Worm (Caenorhabditis elegans) whole organism, L4 larva: ENCODE measurements around the gene far-4.

ENCODE experiments used
- F10B5.3 ChIP-seq: sonication (generic microtip); optimal IDR thresholded peaks from 2 replicates; lab custom pipeline; 2016; ENCODE audit warnings: mild to moderate bottlenecking, missing genetic modification characterization, missing compliant biosample characterization
- F37D6.2 ChIP-seq: sonication (generic microtip); optimal IDR thresholded peaks from 2 replicates; lab custom pipeline; 2016; ENCODE audit warnings: mild to moderate bottlenecking, missing genetic modification characterization, missing compliant biosample characterization
- Y105C5A.15 ChIP-seq: fragments of 200-800 bp; sonication (Bioruptor generic); IDR thresholded peaks from 2 replicates; pipeline ENCODE4 v1.3.6; 2022; ENCODE audit warnings: missing genetic modification characterization, missing compliant biosample characterization
- Y48G9A.11 ChIP-seq: fragments of 200-800 bp; sonication (Bioruptor generic); IDR thresholded peaks from 2 replicates; pipeline ENCODE4 v1.3.6; 2022; ENCODE audit warnings: missing genetic modification reagents, missing genetic modification characterization, missing compliant biosample characterization
- Y75B8A.6 ChIP-seq: fragments of 200-800 bp; sonication (Bioruptor generic); IDR thresholded peaks from 2 replicates; pipeline ENCODE4 v1.3.6; 2022; ENCODE audit warnings: missing genetic modification reagents, missing genetic modification characterization, missing compliant biosample characterization
- aha-1 ChIP-seq: fragments of 150-350 bp; peaks from one replicate; lab custom pipeline; 2014; ENCODE audit warnings: missing biosample characterization, missing genetic modification characterization
- aly-2 ChIP-seq: sonication (generic microtip); optimal IDR thresholded peaks from 2 replicates; lab custom pipeline; 2018; ENCODE audit warnings: missing biosample characterization, missing genetic modification characterization
- ama-1 ChIP-seq: fragments of 150-350 bp; optimal IDR thresholded peaks from 2 replicates; lab custom pipeline; 2014; ENCODE audit warnings: inconsistent platforms, mixed read lengths
- arid-1 ChIP-seq: fragments of 200-800 bp; sonication (Bioruptor generic); conservative IDR thresholded peaks from 2 replicates; pipeline ENCODE4 v1.3.6; 2022; ENCODE audit warnings: missing genetic modification reagents, missing genetic modification characterization, missing compliant biosample characterization
- ceh-32 ChIP-seq: sonication (generic microtip); optimal IDR thresholded peaks from 2 replicates; lab custom pipeline; 2016; ENCODE audit warnings: mild to moderate bottlenecking, missing genetic modification characterization, missing compliant biosample characterization; ENCODE audit not compliant: poor library complexity
- ceh-44 ChIP-seq: fragments of 200-800 bp; sonication (Bioruptor generic); IDR thresholded peaks from 2 replicates; pipeline ENCODE4 v1.3.6; 2022; ENCODE audit warnings: missing genetic modification reagents, missing genetic modification characterization, missing compliant biosample characterization
- ceh-82 ChIP-seq: sonication (generic microtip); optimal IDR thresholded peaks from 2 replicates; lab custom pipeline; 2017; ENCODE audit warnings: missing biosample characterization, missing genetic modification characterization
- daf-16 ChIP-seq, 3 experiments: sonication (generic microtip); optimal IDR thresholded peaks; 2 replicates each; lab custom pipeline; 2016 to 2017; ENCODE audit warnings: missing genetic modification characterization in 3 of 3, missing genetic modification reagents in 3 of 3, mild to moderate bottlenecking in 2 of 3, missing compliant biosample characterization in 2 of 3, missing biosample characterization in 1 of 3, moderate library complexity in 1 of 3
- daf-19 ChIP-seq: fragments of 200-800 bp; sonication (Bioruptor generic); conservative IDR thresholded peaks from 2 replicates; pipeline ENCODE4 v1.3.6; 2022; ENCODE audit warnings: missing genetic modification characterization, missing compliant biosample characterization
- daf-8 ChIP-seq: fragments of 200-800 bp; sonication (Bioruptor generic); IDR thresholded peaks from 2 replicates; pipeline ENCODE4 v1.3.6; 2022; ENCODE audit warnings: missing genetic modification characterization, missing compliant biosample characterization
- dve-1 ChIP-seq: sonication (generic microtip); optimal IDR thresholded peaks from 2 replicates; lab custom pipeline; 2017; ENCODE audit warnings: antibody characterized with exemption, mild to moderate bottlenecking, missing genetic modification characterization, missing compliant biosample characterization; ENCODE audit not compliant: insufficient read depth
- egl-27 ChIP-seq: sonication (generic microtip); optimal IDR thresholded peaks from 3 replicates; lab custom pipeline; 2017; ENCODE audit warnings: missing biosample characterization, missing genetic modification reagents, missing genetic modification characterization
- egl-43 ChIP-seq: fragments of 200-800 bp; sonication (Bioruptor generic); IDR thresholded peaks from 2 replicates; pipeline ENCODE4 v1.3.6; 2022; ENCODE audit warnings: missing genetic modification reagents, missing genetic modification characterization, missing compliant biosample characterization
- fkh-10 ChIP-seq: fragments of 150-350 bp; optimal IDR thresholded peaks from 2 replicates; lab custom pipeline; 2014; ENCODE audit warnings: missing biosample characterization, missing genetic modification reagents, missing genetic modification characterization
- fos-1 ChIP-seq: fragments of 150-350 bp; optimal IDR thresholded peaks from 2 replicates; lab custom pipeline; 2014; ENCODE audit warnings: missing biosample characterization, missing genetic modification characterization
- gei-8 ChIP-seq: fragments of 200-800 bp; sonication (Bioruptor generic); optimal IDR thresholded peaks from 2 replicates; lab custom pipeline; 2018; ENCODE audit warnings: mild to moderate bottlenecking, missing genetic modification characterization, missing compliant biosample characterization
- hlh-11 ChIP-seq: fragments of 200-800 bp; sonication (Bioruptor generic); optimal IDR thresholded peaks from 2 replicates; lab custom pipeline; 2018; ENCODE audit warnings: mild to moderate bottlenecking, missing genetic modification characterization, missing compliant biosample characterization
- lin-38 ChIP-seq: fragments of 200-800 bp; sonication (Bioruptor generic); IDR thresholded peaks from 2 replicates; pipeline ENCODE4 v1.3.6; 2022; ENCODE audit warnings: missing genetic modification reagents, missing genetic modification characterization, missing compliant biosample characterization
- lin-39 ChIP-seq: fragments of 150-350 bp; optimal IDR thresholded peaks from 2 replicates; lab custom pipeline; 2014; ENCODE audit warnings: missing biosample characterization, missing genetic modification reagents, missing genetic modification characterization
- lsy-2 ChIP-seq, 2 experiments: fragments of 150-350 bp in 1 of 2; sonication (generic microtip) in 1 of 2; optimal IDR thresholded peaks; 2 replicates each; lab custom pipeline; 2014 to 2017; ENCODE audit warnings: missing biosample characterization in 2 of 2, missing genetic modification characterization in 2 of 2
- mdl-1 ChIP-seq, 2 experiments: fragments of 150-350 bp in 1 of 2; sonication (generic microtip) in 1 of 2; optimal IDR thresholded peaks; 2 replicates each; lab custom pipeline; 2014 to 2017; ENCODE audit warnings: missing biosample characterization in 2 of 2, missing genetic modification characterization in 2 of 2
- mdt-29 ChIP-seq: fragments of 200-800 bp; sonication (Bioruptor generic); IDR thresholded peaks from 2 replicates; pipeline ENCODE4 v1.3.6; 2022; ENCODE audit warnings: missing genetic modification reagents, missing genetic modification characterization, missing compliant biosample characterization
- mep-1 ChIP-seq: fragments of 150-350 bp; sonication (generic microtip); optimal IDR thresholded peaks from 3 replicates; lab custom pipeline; 2014; ENCODE audit warnings: missing biosample characterization, missing genetic modification characterization
- mes-2 ChIP-seq: sonication (generic microtip); optimal IDR thresholded peaks from 2 replicates; lab custom pipeline; 2016; ENCODE audit warnings: missing genotype, mild to moderate bottlenecking, missing genetic modification characterization, missing compliant biosample characterization; ENCODE audit not compliant: poor library complexity, severe bottlenecking
- mxl-3 ChIP-seq: fragments of 200-800 bp; sonication (Bioruptor generic); optimal IDR thresholded peaks from 2 replicates; lab custom pipeline; 2018; ENCODE audit warnings: mild to moderate bottlenecking, missing genetic modification characterization, missing compliant biosample characterization
- nhr-111 ChIP-seq: fragments of 200-800 bp; sonication (Bioruptor generic); optimal IDR thresholded peaks from 2 replicates; lab custom pipeline; 2018; ENCODE audit warnings: mild to moderate bottlenecking, missing genetic modification characterization, missing compliant biosample characterization
- nhr-25 ChIP-seq: sonication (generic microtip); optimal IDR thresholded peaks from 2 replicates; lab custom pipeline; 2017; ENCODE audit warnings: missing genetic modification characterization, mild to moderate bottlenecking, missing compliant biosample characterization, antibody characterized with exemption, moderate library complexity, borderline replicate concordance; ENCODE audit not compliant: insufficient read depth
- nhr-77 ChIP-seq: fragments of 150-350 bp; optimal IDR thresholded peaks from 2 replicates; lab custom pipeline; 2014; ENCODE audit warnings: missing biosample characterization, missing genetic modification characterization
- pqm-1 ChIP-seq: sonication (generic microtip); optimal IDR thresholded peaks from 2 replicates; lab custom pipeline; 2017; ENCODE audit warnings: missing biosample characterization, missing genetic modification characterization
- saeg-2 ChIP-seq: fragments of 200-800 bp; sonication (Bioruptor generic); IDR thresholded peaks from 2 replicates; pipeline ENCODE4 v1.3.6; 2022; ENCODE audit warnings: missing genetic modification reagents, missing genetic modification characterization, missing compliant biosample characterization
- set-16 ChIP-seq: fragments of 200-800 bp; sonication (Bioruptor generic); IDR thresholded peaks from 2 replicates; pipeline ENCODE4 v1.3.6; 2022; ENCODE audit warnings: missing genetic modification reagents, missing genetic modification characterization, missing compliant biosample characterization
- snpc-1.2 ChIP-seq: fragments of 200-800 bp; sonication (Bioruptor generic); IDR thresholded peaks from 2 replicates; pipeline ENCODE4 v1.3.6; 2022; ENCODE audit warnings: missing genetic modification reagents, missing genetic modification characterization, missing compliant biosample characterization
- snpc-4 ChIP-seq: fragments of 150-350 bp; optimal IDR thresholded peaks from 2 replicates; lab custom pipeline; 2014; ENCODE audit warnings: missing biosample characterization, missing genetic modification characterization
- spr-3 ChIP-seq: fragments of 200-800 bp; sonication (Bioruptor generic); optimal IDR thresholded peaks from 2 replicates; lab custom pipeline; 2018; ENCODE audit warnings: mild to moderate bottlenecking, missing genetic modification characterization, missing compliant biosample characterization
- tag-97 ChIP-seq: fragments of 200-800 bp; sonication (Bioruptor generic); IDR thresholded peaks from 2 replicates; pipeline ENCODE4 v1.3.6; 2022; ENCODE audit warnings: missing genetic modification characterization, missing compliant biosample characterization
- tra-1 ChIP-seq: fragments of 200-800 bp; sonication (Bioruptor generic); IDR thresholded peaks from 2 replicates; pipeline ENCODE4 v1.3.6; 2022; ENCODE audit warnings: missing genetic modification reagents, missing genetic modification characterization, missing compliant biosample characterization
- unc-130 ChIP-seq: sonication (generic microtip); optimal IDR thresholded peaks from 2 replicates; lab custom pipeline; 2016; ENCODE audit warnings: missing genetic modification reagents, missing genetic modification characterization, missing compliant biosample characterization
- unc-62 ChIP-seq, 3 experiments: fragments of 150-350 bp in 1 of 3; sonication (generic microtip); optimal IDR thresholded peaks in 2 of 3; peaks in 1 of 3; 1 replicate in 1 of 3; 2 replicates in 2 of 3; lab custom pipeline; 2014 to 2017; ENCODE audit warnings: missing biosample characterization in 3 of 3, missing genetic modification characterization in 3 of 3, missing genetic modification reagents in 3 of 3, missing genotype in 1 of 3
- zag-1 ChIP-seq: fragments of 150-350 bp; optimal IDR thresholded peaks from 2 replicates; lab custom pipeline; 2014; ENCODE audit warnings: missing biosample characterization, missing genetic modification characterization
- zip-11 ChIP-seq: fragments of 200-800 bp; sonication (Bioruptor generic); IDR thresholded peaks from 2 replicates; pipeline ENCODE4 v1.3.6; 2022; ENCODE audit warnings: missing genetic modification characterization, missing compliant biosample characterization
- zip-2 ChIP-seq: fragments of 150-350 bp; optimal IDR thresholded peaks from 2 replicates; lab custom pipeline; 2014; ENCODE audit warnings: missing biosample characterization, missing genetic modification characterization

Gene far-4

DNA sequence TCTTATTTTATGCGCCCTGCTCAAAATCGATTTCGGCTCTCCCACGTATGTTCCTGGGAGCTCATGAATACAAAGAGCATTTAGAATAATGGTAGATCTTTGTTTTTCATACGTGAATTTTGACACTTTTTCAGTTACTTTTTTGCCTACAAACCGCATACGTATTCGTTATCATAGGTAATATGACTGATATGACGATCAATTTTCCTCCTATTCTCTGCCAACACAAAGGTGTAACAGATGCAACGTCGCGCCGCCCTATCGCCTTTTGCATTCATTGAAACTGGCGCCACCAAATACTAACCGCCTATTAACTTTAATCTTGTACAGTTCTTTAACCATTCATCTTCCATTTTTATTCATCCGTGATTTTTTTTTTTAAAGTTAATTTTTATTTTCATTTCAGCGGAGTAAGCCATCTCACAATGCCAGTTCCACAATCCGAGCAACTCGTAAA is 48.1 kb upstream of the far-4 start, which contains the start of gene W07G4.5 (continued):
- TF ChIP-seq saeg-2 = no peak
- TF ChIP-seq mxl-3 = peak; percentile 28
- TF ChIP-seq fos-1 (tag; lab: Kevin White, UChicago) = no peak
- peak in 1 of 2 experiments; percentile 29 for TF ChIP-seq mdl-1 (tag; optimal IDR thresholded peaks at IDR 0.05; lab: Kevin White, UChicago)
- TF ChIP-seq snpc-4 (tag; lab: Kevin White, UChicago) = no peak
- no peak for TF ChIP-seq zag-1
- TF ChIP-seq set-16 (GFP tag; lab: Robert Waterston, UW) = no peak
- TF ChIP-seq mes-2 (tag; lab: Kevin White, UChicago) = peak; percentile 29
- no peak for TF ChIP-seq zip-2 (tag; lab: Kevin White, UChicago)
- TF ChIP-seq nhr-25 = no peak
- no peak for TF ChIP-seq ceh-82 (tag; lab: Kevin White, UChicago)
- TF ChIP-seq egl-27 (tag; lab: Kevin White, UChicago) = no peak
- TF ChIP-seq F37D6.2 (tag; lab: Kevin White, UChicago) = no peak
- TF ChIP-seq aly-2 (tag; lab: Kevin White, UChicago) = no peak
- TF ChIP-seq Y75B8A.6 (GFP tag; lab: Robert Waterston, UW) = no peak
- TF ChIP-seq Y48G9A.11 (GFP tag; lab: Robert Waterston, UW) = no peak
- TF ChIP-seq mdt-29 (GFP tag; lab: Robert Waterston, UW) = no peak
- TF ChIP-seq spr-3 (GFP tag; lab: Kevin White, UChicago) = no peak
- TF ChIP-seq ama-1 (lab: Kevin White, UChicago) = no peak
- TF ChIP-seq unc-130 = no peak
- no peak for TF ChIP-seq gei-8
- no peak for TF ChIP-seq egl-43 (GFP tag; lab: Robert Waterston, UW)
- TF ChIP-seq Y105C5A.15 = no peak
- no peak for TF ChIP-seq fkh-10 (GFP tag; lab: Kevin White, UChicago)
- TF ChIP-seq snpc-1.2 = no peak

DNA sequence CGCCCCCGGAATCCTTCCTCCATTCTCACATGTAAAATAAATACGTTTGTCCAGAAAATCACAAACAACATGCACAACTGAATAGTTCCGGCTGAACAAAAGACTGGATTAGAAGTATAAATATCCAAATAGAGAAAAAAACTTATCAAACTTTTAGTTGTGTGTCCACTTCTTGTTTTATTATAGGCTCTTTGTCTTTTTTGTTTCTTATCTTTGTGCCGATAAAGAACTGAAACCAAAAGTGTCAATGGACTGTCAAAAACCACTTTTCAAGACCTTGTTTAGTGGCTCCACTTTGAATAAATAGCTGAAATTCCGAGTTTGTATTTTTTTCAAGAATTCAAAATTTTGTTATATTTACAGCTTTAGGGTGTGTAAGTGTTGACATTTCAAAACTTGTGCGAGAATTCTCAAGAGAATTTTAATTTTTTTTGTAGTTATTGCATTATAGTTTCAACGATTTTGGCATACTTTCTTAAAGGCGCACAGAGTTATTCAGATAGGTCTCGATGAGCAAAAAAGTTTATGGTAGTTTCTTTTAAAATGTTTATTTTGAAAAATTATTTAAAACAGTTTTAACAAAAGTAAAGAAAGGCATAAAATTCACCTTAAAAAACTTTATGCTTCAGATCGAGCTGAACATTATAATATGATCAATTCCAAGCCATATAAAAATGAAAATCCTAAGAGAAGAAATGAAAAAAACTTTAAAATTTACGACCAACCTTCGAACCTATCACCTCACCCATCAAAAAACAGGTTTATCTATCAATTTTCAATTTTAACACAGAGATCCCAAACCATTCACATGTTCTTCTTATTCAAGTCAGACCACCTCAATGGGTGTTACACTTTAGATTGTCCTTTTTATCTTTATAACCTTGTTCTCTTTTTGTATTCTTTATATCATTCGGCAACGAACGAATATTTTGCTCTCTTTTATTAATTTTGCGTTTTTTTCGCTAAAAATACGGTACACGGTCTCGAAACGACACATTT is 47.0 kb upstream of the far-4 start:
- TF ChIP-seq lsy-2 (tag; optimal IDR thresholded peaks at IDR 0.05; lab: Kevin White, UChicago) = peak in 1 of 2 experiments; percentile 20
- TF ChIP-seq ceh-32 (tag; lab: Kevin White, UChicago) = no peak
- peak; percentile 45; the same call in 1 of the 2 replicates for TF ChIP-seq tra-1 (GFP tag; lab: Robert Waterston, UW)
- TF ChIP-seq mes-2 (tag; lab: Kevin White, UChicago) = peak; percentile 16
- no peak for TF ChIP-seq nhr-111 (GFP tag; lab: Kevin White, UChicago)
- no peak for TF ChIP-seq nhr-25
- peak; percentile 6; the same call in 1 of the 2 replicates for TF ChIP-seq lin-38 (GFP tag; lab: Robert Waterston, UW)
- TF ChIP-seq lin-39 (tag; lab: Kevin White, UChicago) = no peak
- no peak for TF ChIP-seq ceh-44 (GFP tag; lab: Robert Waterston, UW)
- no peak for TF ChIP-seq Y105C5A.15
- TF ChIP-seq fos-1 (tag; lab: Kevin White, UChicago) = no peak
- peak; percentile 62 for TF ChIP-seq dve-1 (tag; lab: Kevin White, UChicago)
- TF ChIP-seq nhr-77 (tag; lab: Kevin White, UChicago) = peak; percentile 11
- TF ChIP-seq F10B5.3 = no peak
- TF ChIP-seq daf-8 (GFP tag; lab: Robert Waterston, UW) = no peak
- no peak for TF ChIP-seq tag-97 (GFP tag; lab: Robert Waterston, UW)
- no peak for TF ChIP-seq daf-19
- TF ChIP-seq unc-62 (GFP tag; optimal IDR thresholded peaks at IDR 0.05 in 1 of 2; lab: Kevin White, UChicago) = peak in 1 of 2 experiments; percentile 62
- no peak for TF ChIP-seq unc-62 (tag; optimal IDR thresholded peaks at IDR 0.05; lab: Kevin White, UChicago)
- TF ChIP-seq mdl-1 (tag; optimal IDR thresholded peaks at IDR 0.05; lab: Kevin White, UChicago) = no peak
- TF ChIP-seq pqm-1 (tag; lab: Kevin White, UChicago) = peak; percentile 59
- TF ChIP-seq daf-16 (GFP tag; optimal IDR thresholded peaks at IDR 0.05; lab: Kevin White, UChicago) = peak in 1 of 2 experiments; percentile 35
- TF ChIP-seq daf-16 (tag; optimal IDR thresholded peaks at IDR 0.05; lab: Kevin White, UChicago) = peak; percentile 64
- no peak for TF ChIP-seq egl-43 (GFP tag; lab: Robert Waterston, UW)
- peak; percentile 50 for TF ChIP-seq mep-1 (tag; lab: Kevin White, UChicago)
- TF ChIP-seq zip-11 (GFP tag; lab: Robert Waterston, UW) = no peak
- TF ChIP-seq aha-1 (tag; lab: Kevin White, UChicago) = peak; percentile 72
- TF ChIP-seq hlh-11 (tag; lab: Kevin White, UChicago) = peak; percentile 63
- no peak for TF ChIP-seq arid-1
